Worm (Caenorhabditis elegans) whole organism, mixed stage, embryonic: ENCODE results near the gene pat-9.
"Not testable (repeated sequence)": the region's sequence is repeated elsewhere in the genome, so short reads cannot be mapped to it uniquely, and the experiment has no call there.

Experiments
- M03D4.4 ChIP-seq: sonication (generic microtip); optimal IDR thresholded peaks from 2 replicates; lab custom pipeline; 2017; ENCODE audit warnings: mild to moderate bottlenecking, missing genetic modification characterization, missing compliant biosample characterization
- bed-3 ChIP-seq: fragments of 200-800 bp; sonication (Bioruptor generic); optimal IDR thresholded peaks from 3 replicates; lab custom pipeline; 2018; ENCODE audit warnings: mild to moderate bottlenecking, missing genetic modification characterization, moderate library complexity, missing compliant biosample characterization
- blmp-1 ChIP-seq: fragments of 150-350 bp; optimal IDR thresholded peaks from 2 replicates; lab custom pipeline; 2014; ENCODE audit warnings: missing biosample characterization, missing genetic modification characterization
- ceh-39 ChIP-seq: fragments of 150-350 bp; optimal IDR thresholded peaks from 2 replicates; lab custom pipeline; 2014; ENCODE audit warnings: missing biosample characterization, missing genetic modification characterization
- ceh-43 ChIP-seq: fragments of 200-800 bp; sonication (Bioruptor generic); optimal IDR thresholded peaks from 2 replicates; lab custom pipeline; 2018; ENCODE audit warnings: mild to moderate bottlenecking, missing genetic modification characterization, moderate library complexity, missing compliant biosample characterization
- ceh-83 ChIP-seq: fragments of 200-800 bp; sonication (Bioruptor generic); optimal IDR thresholded peaks from 2 replicates; lab custom pipeline; 2018; ENCODE audit warnings: mild to moderate bottlenecking, missing genetic modification characterization, missing compliant biosample characterization
- ces-1 ChIP-seq: fragments of 150-350 bp; optimal IDR thresholded peaks from 2 replicates; lab custom pipeline; 2014; ENCODE audit warnings: missing biosample characterization, missing genetic modification reagents, missing genetic modification characterization
- cnd-1 ChIP-seq: fragments of 200-800 bp; sonication (Bioruptor generic); optimal IDR thresholded peaks from 2 replicates; lab custom pipeline; 2018; ENCODE audit warnings: mild to moderate bottlenecking, missing genetic modification characterization, missing compliant biosample characterization
- elt-3 ChIP-seq: fragments of 150-350 bp; optimal IDR thresholded peaks from 2 replicates; lab custom pipeline; 2014; ENCODE audit warnings: missing biosample characterization, missing genetic modification characterization
- flh-1 ChIP-seq: fragments of 200-800 bp; sonication (Bioruptor generic); optimal IDR thresholded peaks from 2 replicates; lab custom pipeline; 2018; ENCODE audit warnings: mild to moderate bottlenecking, missing genetic modification characterization, moderate library complexity, missing compliant biosample characterization
- ham-2 ChIP-seq: fragments of 200-800 bp; sonication (Bioruptor generic); optimal IDR thresholded peaks from 2 replicates; lab custom pipeline; 2018; ENCODE audit warnings: mild to moderate bottlenecking, missing genetic modification characterization, missing compliant biosample characterization
- lin-32 ChIP-seq: fragments of 200-800 bp; sonication (Bioruptor generic); optimal IDR thresholded peaks from 2 replicates; lab custom pipeline; 2018; ENCODE audit warnings: mild to moderate bottlenecking, missing genetic modification characterization, missing compliant biosample characterization
- lsy-2 ChIP-seq: fragments of 150-350 bp; optimal IDR thresholded peaks from 2 replicates; lab custom pipeline; 2014; ENCODE audit warnings: missing biosample characterization, missing genetic modification characterization
- mab-5 ChIP-seq: fragments of 150-350 bp; optimal IDR thresholded peaks from 2 replicates; lab custom pipeline; 2014; ENCODE audit warnings: missing biosample characterization, missing genetic modification characterization
- mep-1 ChIP-seq: fragments of 150-350 bp; optimal IDR thresholded peaks from 2 replicates; lab custom pipeline; 2017; ENCODE audit warnings: missing biosample characterization, missing genetic modification reagents, missing genetic modification characterization, inconsistent platforms
- mls-2 ChIP-seq: sonication (generic microtip); optimal IDR thresholded peaks from 2 replicates; lab custom pipeline; 2016; ENCODE audit warnings: mild to moderate bottlenecking, missing genetic modification characterization, moderate library complexity, missing compliant biosample characterization
- nhr-12 ChIP-seq: fragments of 150-350 bp; optimal IDR thresholded peaks from 2 replicates; lab custom pipeline; 2014; ENCODE audit warnings: missing biosample characterization, missing genetic modification characterization
- nhr-2 ChIP-seq: fragments of 150-350 bp; optimal IDR thresholded peaks from 2 replicates; lab custom pipeline; 2014; ENCODE audit warnings: missing biosample characterization, missing genetic modification characterization
- nhr-28 ChIP-seq: fragments of 150-350 bp; optimal IDR thresholded peaks from 2 replicates; lab custom pipeline; 2014; ENCODE audit warnings: missing biosample characterization, missing genetic modification characterization
- nhr-76 ChIP-seq: sonication (generic microtip); optimal IDR thresholded peaks from 2 replicates; lab custom pipeline; 2017; ENCODE audit warnings: missing biosample characterization, missing genetic modification characterization
- pha-4 ChIP-seq: fragments of 150-350 bp; optimal IDR thresholded peaks from 2 replicates; lab custom pipeline; 2018; ENCODE audit warnings: missing biosample characterization, missing genetic modification reagents, missing genetic modification characterization
- sem-2 ChIP-seq: fragments of 200-800 bp; sonication (Bioruptor generic); optimal IDR thresholded peaks from 2 replicates; lab custom pipeline; 2018; ENCODE audit warnings: mild to moderate bottlenecking, missing genetic modification characterization, missing compliant biosample characterization
- snpc-4 ChIP-seq: fragments of 150-350 bp; optimal IDR thresholded peaks from 2 replicates; lab custom pipeline; 2014; ENCODE audit warnings: missing biosample characterization, missing genetic modification characterization
- tbx-8 ChIP-seq: fragments of 200-800 bp; sonication (Bioruptor generic); optimal IDR thresholded peaks from 2 replicates; lab custom pipeline; 2018; ENCODE audit warnings: mild to moderate bottlenecking, missing genetic modification characterization, moderate library complexity, missing compliant biosample characterization
- unc-120 ChIP-seq: sonication (generic microtip); optimal IDR thresholded peaks from 2 replicates; lab custom pipeline; 2017; ENCODE audit warnings: missing genetic modification characterization, missing compliant biosample characterization; ENCODE audit not compliant: poor library complexity, severe bottlenecking
- unc-39 ChIP-seq: fragments of 150-350 bp; optimal IDR thresholded peaks from 2 replicates; lab custom pipeline; 2014; ENCODE audit warnings: missing biosample characterization, missing genetic modification characterization
- unc-62 ChIP-seq: fragments of 150-350 bp; optimal IDR thresholded peaks from 2 replicates; lab custom pipeline; 2014; ENCODE audit warnings: missing biosample characterization, missing genetic modification reagents, missing genetic modification characterization
- zip-8 ChIP-seq: fragments of 150-350 bp; optimal IDR thresholded peaks from 2 replicates; lab custom pipeline; 2014; ENCODE audit warnings: missing biosample characterization, missing genetic modification characterization
- ztf-11 ChIP-seq: fragments of 150-350 bp; optimal IDR thresholded peaks from 2 replicates; lab custom pipeline; 2014; ENCODE audit warnings: missing biosample characterization, missing genetic modification characterization

The pat-9 gene

ce11 chrX:16505348-16505747, 31.3 kb upstream of the pat-9 start, which contains the start of gene T25D1.3:
T25D1.3 (plus strand) TSS chrX:16505648.
- TF ChIP-seq blmp-1 (no peak), snpc-4 (no peak), cnd-1 (tag; lab: Kevin White, UChicago) (no peak), ceh-39 (tag; lab: Kevin White, UChicago) (no peak), zip-8 (no peak), ztf-11 (tag; lab: Kevin White, UChicago) (no peak), ceh-83 (no peak), nhr-76 (no peak), unc-120 (tag; lab: Kevin White, UChicago) (no peak), ceh-43 (GFP tag; lab: Kevin White, UChicago) (no peak), bed-3 (GFP tag; lab: Kevin White, UChicago) (no peak), mab-5 (tag; lab: Kevin White, UChicago) (no peak), unc-39 (tag; lab: Kevin White, UChicago) (no peak), mls-2 (tag; lab: Kevin White, UChicago) (no peak), pha-4 (tag; lab: Kevin White, UChicago) (no peak), elt-3 (tag; lab: Kevin White, UChicago) (no peak)

ce11 chrX:16515265-16515664, 21.4 kb upstream of the pat-9 start, which contains the start of gene T25D1.2:
T25D1.2 (plus strand) TSS chrX:16515565.
- TF ChIP-seq lsy-2 (tag; lab: Kevin White, UChicago); blmp-1; M03D4.4: not testable (repeated sequence)
- TF ChIP-seq, all 35 proteins: peak for 0; not testable (repeated sequence) for 35

- TF ChIP-seq zip-8 (no peak), nhr-28 (tag; lab: Kevin White, UChicago) (no peak), ham-2 (GFP tag; lab: Kevin White, UChicago) (no peak), bed-3 (GFP tag; lab: Kevin White, UChicago) (no peak), nhr-76 (no peak), lsy-2 (tag; lab: Kevin White, UChicago) (no peak), unc-120 (tag; lab: Kevin White, UChicago) (no peak), sem-2 (GFP tag; lab: Kevin White, UChicago) (no peak), ceh-39 (tag; lab: Kevin White, UChicago) (no peak), cnd-1 (tag; lab: Kevin White, UChicago) (no peak), unc-62 (GFP tag; lab: Kevin White, UChicago) (no peak)
Measured at ce11 chrX:16518771-16519170, 17.9 kb upstream of the pat-9 start.

- no peak for TF ChIP-seq snpc-4
- no peak for TF ChIP-seq lin-32 (GFP tag; lab: Kevin White, UChicago)
- TF ChIP-seq unc-120 (tag; lab: Kevin White, UChicago): no peak
- no peak for TF ChIP-seq ces-1
- no peak for TF ChIP-seq mab-5 (tag; lab: Kevin White, UChicago)
- no peak for TF ChIP-seq ceh-83
- no peak for TF ChIP-seq mep-1 (tag; lab: Kevin White, UChicago)
- no peak for TF ChIP-seq ceh-39 (tag; lab: Kevin White, UChicago)
- no peak for TF ChIP-seq tbx-8 (GFP tag; lab: Kevin White, UChicago)
- TF ChIP-seq cnd-1 (tag; lab: Kevin White, UChicago): no peak
- TF ChIP-seq ceh-43 (GFP tag; lab: Kevin White, UChicago): no peak
- TF ChIP-seq pha-4 (tag; lab: Kevin White, UChicago): no peak
- no peak for TF ChIP-seq nhr-76
- no peak for TF ChIP-seq ztf-11 (tag; lab: Kevin White, UChicago)
- no peak for TF ChIP-seq nhr-12 (tag; lab: Kevin White, UChicago)
- TF ChIP-seq flh-1 (GFP tag; lab: Kevin White, UChicago): no peak
Measured at ce11 chrX:16519517-16519916, 17.2 kb upstream of the pat-9 start, which contains the start of gene T25D1.1. T25D1.1 (plus strand) TSS chrX:16519817.

ce11 chrX:16521722-16522121, 15.0 kb upstream of the pat-9 start:
- TF ChIP-seq lsy-2 (tag; lab: Kevin White, UChicago): peak; percentile 27
- TF ChIP-seq sem-2 (GFP tag; lab: Kevin White, UChicago): no peak

ce11 chrX:16524310-16524709, 12.4 kb upstream of the pat-9 start:
- TF ChIP-seq elt-3 (tag; lab: Kevin White, UChicago): no peak
- no peak for TF ChIP-seq sem-2 (GFP tag; lab: Kevin White, UChicago)
- peak; percentile 69 for TF ChIP-seq nhr-2
- no peak for TF ChIP-seq mls-2 (tag; lab: Kevin White, UChicago)
- TF ChIP-seq lsy-2 (tag; lab: Kevin White, UChicago): no peak
- TF ChIP-seq ceh-43 (GFP tag; lab: Kevin White, UChicago): no peak
